Fruit fly (Drosophila melanogaster) S2 (cell line): Measurements from ENCODE around the gene Rab11.

ENCODE experiments used
- CG8478 ChIP-seq: fragments of >200 bp; optimal IDR thresholded peaks from 2 replicates; lab custom pipeline; 2018
- CTCF ChIP-seq, 2 experiments: fragments of >200 bp; optimal IDR thresholded peaks; 2 replicates each; lab custom pipeline; 2018

DNA sequence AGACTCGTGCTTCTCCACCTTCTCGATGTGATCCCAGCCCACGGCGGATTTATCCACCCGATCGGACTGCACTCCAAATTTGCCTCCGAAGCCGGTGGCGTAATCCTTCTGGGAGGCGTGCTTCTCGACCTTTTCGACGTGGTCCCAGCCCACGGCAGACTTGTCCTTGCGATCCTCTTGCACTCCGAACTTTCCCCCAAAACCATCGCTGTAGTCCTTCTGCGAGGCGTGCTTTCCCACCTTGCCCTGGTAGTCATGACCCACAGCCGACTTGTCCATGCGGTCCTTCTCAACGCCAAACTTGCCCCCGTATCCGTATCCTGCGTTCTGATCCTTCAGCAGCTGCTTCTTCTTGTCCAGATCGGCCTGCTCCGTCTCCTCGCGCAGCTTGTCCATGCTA lies 47.8 kb upstream of the Rab11 start:
- TF ChIP-seq CTCF (optimal IDR thresholded peaks at IDR 0.05; lab: Kevin White, UChicago) (no peak), CG8478 (lab: Kevin White, UChicago) (no peak)
